Fruit fly (Drosophila melanogaster): ENCODE measurements around the gene CG10428.
A peak's percentile ranks its signal among the peaks of the same experiment; 100 is the strongest.

CG10428 gene

DNA sequence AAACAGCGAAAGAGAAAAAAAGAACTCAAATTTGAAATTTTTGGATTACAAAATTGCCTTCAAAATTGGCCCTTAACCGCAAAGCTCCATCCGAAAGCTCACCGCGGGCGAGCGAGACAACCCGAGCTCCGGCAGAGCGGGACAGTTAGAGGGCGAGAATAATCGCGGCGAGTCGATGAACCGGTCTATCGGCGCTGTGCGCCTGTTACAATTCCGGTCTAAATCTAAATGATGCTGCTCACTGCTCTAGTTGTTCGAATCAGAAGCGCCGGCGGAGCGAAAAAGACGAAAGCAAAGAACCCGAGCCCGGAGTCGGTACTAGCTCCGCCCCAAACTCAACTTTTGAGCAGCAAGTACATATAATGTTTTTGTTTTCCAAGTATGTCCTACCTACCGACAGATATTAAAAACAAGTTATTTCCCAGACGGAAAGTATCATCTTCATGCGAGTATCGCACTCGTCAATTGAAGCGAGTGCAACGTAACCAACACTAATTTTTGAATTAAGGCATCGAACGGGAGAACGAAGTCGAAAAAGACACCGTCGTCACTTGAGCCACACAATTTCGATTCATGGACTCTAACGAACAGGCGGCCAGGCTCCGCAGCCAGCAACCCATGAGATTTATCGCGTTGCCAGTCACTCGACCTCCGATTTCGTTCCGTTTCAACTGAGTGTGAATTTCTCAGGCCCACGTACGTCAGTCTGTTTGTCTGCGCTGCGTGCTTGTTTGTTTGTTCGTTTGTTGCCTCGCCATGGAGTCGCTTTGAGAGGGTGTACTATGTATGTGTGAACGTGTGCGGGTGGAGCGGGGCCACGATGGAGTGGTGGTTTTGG is 4.3 kb upstream of the CG10428 start (continued):
- TF ChIP-seq run (tag; optimal IDR thresholded peaks at IDR 0.05), result peak; percentile 39
- TF ChIP-seq Deaf1 (tag; optimal IDR thresholded peaks at IDR 0.05), result peak; percentile 88
- peak; percentile 18 for TF ChIP-seq ERR (GFP tag; optimal IDR thresholded peaks at IDR 0.05)
- TF ChIP-seq CG12155 (GFP tag; optimal IDR thresholded peaks at IDR 0.05), result peak; percentile 81
- TF ChIP-seq B-H1 (GFP tag; IDR thresholded peaks at IDR 0.05), result no peak
- TF ChIP-seq CG4424 (GFP tag; optimal IDR thresholded peaks at IDR 0.05), result no peak
- TF ChIP-seq CG14014 (GFP tag; IDR thresholded peaks at IDR 0.05), result no peak
- no peak for TF ChIP-seq fd3F (GFP tag; optimal IDR thresholded peaks at IDR 0.05)
- TF ChIP-seq seq (GFP tag; IDR thresholded peaks at IDR 0.05), result no peak
- peak; percentile 39 for TF ChIP-seq lbe (GFP tag; optimal IDR thresholded peaks at IDR 0.05)
- no peak for TF ChIP-seq CTCF (GFP tag; optimal IDR thresholded peaks at IDR 0.05)
- peak; percentile 44 for TF ChIP-seq gfzf (GFP tag; optimal IDR thresholded peaks at IDR 0.05)
- no peak for TF ChIP-seq dysf (GFP tag; IDR thresholded peaks at IDR 0.05)
- no peak for TF ChIP-seq zf30C (GFP tag; optimal IDR thresholded peaks at IDR 0.05)
- no peak for TF ChIP-seq al (GFP tag; IDR thresholded peaks at IDR 0.05)
- no peak for TF ChIP-seq chinmo (GFP tag; IDR thresholded peaks at IDR 0.05; ENCODE audit: partially characterized antibody)
- TF ChIP-seq pzg (GFP tag; optimal IDR thresholded peaks at IDR 0.05), result peak; percentile 61
- peak; percentile 1 for TF ChIP-seq CG8924 (tag; optimal IDR thresholded peaks at IDR 0.05)
- no peak for TF ChIP-seq CG16779 (GFP tag; IDR thresholded peaks at IDR 0.05)
- peak; percentile 36 for TF ChIP-seq Sin3A (optimal IDR thresholded peaks at IDR 0.05)
- TF ChIP-seq CG10274 (GFP tag; optimal IDR thresholded peaks at IDR 0.05), result no peak
- TF ChIP-seq CG6683 (GFP tag; optimal IDR thresholded peaks at IDR 0.05), result no peak
- peak; percentile 14 for TF ChIP-seq CG17568 (GFP tag; optimal IDR thresholded peaks at IDR 0.05)
- TF ChIP-seq jing (GFP tag; optimal IDR thresholded peaks at IDR 0.05), result no peak
- no peak for TF ChIP-seq fd102C (GFP tag; optimal IDR thresholded peaks at IDR 0.05)
- TF ChIP-seq CG9727 (GFP tag; optimal IDR thresholded peaks at IDR 0.05), result no peak
- no peak for TF ChIP-seq Doc2 (GFP tag; IDR thresholded peaks at IDR 0.05)
- TF ChIP-seq CG6254 (GFP tag; optimal IDR thresholded peaks at IDR 0.05), result peak; percentile 97
- no peak for TF ChIP-seq CG2875 (GFP tag; optimal IDR thresholded peaks at IDR 0.05)
- TF ChIP-seq eve (GFP tag; optimal IDR thresholded peaks at IDR 0.05), result no peak
- no peak for TF ChIP-seq Camta (GFP tag; optimal IDR thresholded peaks at IDR 0.05)
- no peak for TF ChIP-seq Opbp (GFP tag; IDR thresholded peaks at IDR 0.05; ENCODE audit: partially characterized antibody)
- no peak for TF ChIP-seq sna (GFP tag; IDR thresholded peaks at IDR 0.05; ENCODE audit: partially characterized antibody)
- peak; percentile 24 for TF ChIP-seq cwo (GFP tag; optimal IDR thresholded peaks at IDR 0.05)
- no peak for TF ChIP-seq inv (GFP tag; IDR thresholded peaks at IDR 0.05; ENCODE audit: partially characterized antibody)
- TF ChIP-seq sim (GFP tag; IDR thresholded peaks at IDR 0.05), result no peak
- peak; percentile 52 for TF ChIP-seq Hand (GFP tag; optimal IDR thresholded peaks at IDR 0.05)
- no peak for TF ChIP-seq CG1529 (GFP tag; optimal IDR thresholded peaks at IDR 0.05)
- TF ChIP-seq CG3163 (GFP tag; optimal IDR thresholded peaks at IDR 0.05), result no peak
- TF ChIP-seq vvl (GFP tag; IDR thresholded peaks at IDR 0.05), result no peak
- no peak for TF ChIP-seq chn (GFP tag; optimal IDR thresholded peaks at IDR 0.05)
- no peak for TF ChIP-seq CG14667 (GFP tag; IDR thresholded peaks at IDR 0.05)
- TF ChIP-seq gcm2 (GFP tag; optimal IDR thresholded peaks at IDR 0.05), result no peak
- no peak for TF ChIP-seq tin (GFP tag; optimal IDR thresholded peaks at IDR 0.05)
- peak; percentile 88 for TF ChIP-seq CG13894 (tag; optimal IDR thresholded peaks at IDR 0.05)
- TF ChIP-seq CG10321 (GFP tag; IDR thresholded peaks at IDR 0.05), result no peak
- no peak for TF ChIP-seq CG10147 (GFP tag; optimal IDR thresholded peaks at IDR 0.05)
- no peak for TF ChIP-seq Fer3 (tag; optimal IDR thresholded peaks at IDR 0.05)
- TF ChIP-seq CG3995 (GFP tag; optimal IDR thresholded peaks at IDR 0.05), result no peak
- no peak for TF ChIP-seq E2f2 (GFP tag; IDR thresholded peaks at IDR 0.05)
